Worm (Caenorhabditis elegans) whole organism, L4 larva: ENCODE results near the gene mboa-4.
"Not testable (repeated sequence)": the region's sequence is repeated elsewhere in the genome, so short reads cannot be mapped to it uniquely, and the experiment has no call there.

Experiments used
- D1046.2 ChIP-seq: fragments of 200-800 bp; sonication (Bioruptor generic); IDR thresholded peaks from 2 replicates; pipeline ENCODE4 v1.3.6; 2022; ENCODE audit warnings: missing genetic modification characterization, missing compliant biosample characterization
- F10B5.3 ChIP-seq: sonication (generic microtip); optimal IDR thresholded peaks from 2 replicates; lab custom pipeline; 2016; ENCODE audit warnings: mild to moderate bottlenecking, missing genetic modification characterization, missing compliant biosample characterization
- F26F4.8 ChIP-seq: fragments of 200-800 bp; sonication (Bioruptor generic); conservative IDR thresholded peaks from 2 replicates; pipeline ENCODE4 v1.3.6; 2022; ENCODE audit warnings: missing genetic modification characterization, missing compliant biosample characterization
- F44E2.7 ChIP-seq: fragments of 200-800 bp; sonication (Bioruptor generic); IDR thresholded peaks from 2 replicates; pipeline ENCODE4 v2.1.2; 2022; ENCODE audit warnings: missing genetic modification characterization, missing compliant biosample characterization
- T20F7.1 ChIP-seq: fragments of 200-800 bp; sonication (Bioruptor generic); optimal IDR thresholded peaks from 2 replicates; lab custom pipeline; 2018; ENCODE audit warnings: mild to moderate bottlenecking, missing genetic modification characterization, missing compliant biosample characterization
- Y48G9A.11 ChIP-seq: fragments of 200-800 bp; sonication (Bioruptor generic); IDR thresholded peaks from 2 replicates; pipeline ENCODE4 v1.3.6; 2022; ENCODE audit warnings: missing genetic modification reagents, missing genetic modification characterization, missing compliant biosample characterization
- Y75B8A.6 ChIP-seq: fragments of 200-800 bp; sonication (Bioruptor generic); IDR thresholded peaks from 2 replicates; pipeline ENCODE4 v1.3.6; 2022; ENCODE audit warnings: missing genetic modification reagents, missing genetic modification characterization, missing compliant biosample characterization
- ZK337.2 ChIP-seq: fragments of 200-800 bp; sonication (Bioruptor generic); IDR thresholded peaks from 2 replicates; pipeline ENCODE4 v1.3.6; 2022; ENCODE audit warnings: missing genetic modification reagents, missing genetic modification characterization, missing compliant biosample characterization
- ZK546.5 ChIP-seq, 2 experiments: sonication (generic microtip); optimal IDR thresholded peaks; 2 replicates each; lab custom pipeline; 2017; ENCODE audit warnings: missing biosample characterization in 2 of 2, missing genetic modification characterization in 2 of 2
- ceh-32 ChIP-seq: sonication (generic microtip); optimal IDR thresholded peaks from 2 replicates; lab custom pipeline; 2016; ENCODE audit warnings: mild to moderate bottlenecking, missing genetic modification characterization, missing compliant biosample characterization; ENCODE audit not compliant: poor library complexity
- ceh-44 ChIP-seq: fragments of 200-800 bp; sonication (Bioruptor generic); IDR thresholded peaks from 2 replicates; pipeline ENCODE4 v1.3.6; 2022; ENCODE audit warnings: missing genetic modification reagents, missing genetic modification characterization, missing compliant biosample characterization
- ctbp-1 ChIP-seq: fragments of 200-800 bp; sonication (Bioruptor generic); IDR thresholded peaks from 2 replicates; pipeline ENCODE4 v1.3.6; 2022; ENCODE audit warnings: missing genetic modification reagents, missing genetic modification characterization, missing compliant biosample characterization
- daf-12 ChIP-seq: fragments of 150-350 bp; optimal IDR thresholded peaks from 2 replicates; lab custom pipeline; 2014; ENCODE audit warnings: missing biosample characterization, missing genetic modification reagents, missing genetic modification characterization
- daf-19 ChIP-seq: fragments of 200-800 bp; sonication (Bioruptor generic); conservative IDR thresholded peaks from 2 replicates; pipeline ENCODE4 v1.3.6; 2022; ENCODE audit warnings: missing genetic modification characterization, missing compliant biosample characterization
- daf-8 ChIP-seq: fragments of 200-800 bp; sonication (Bioruptor generic); IDR thresholded peaks from 2 replicates; pipeline ENCODE4 v1.3.6; 2022; ENCODE audit warnings: missing genetic modification characterization, missing compliant biosample characterization
- dmd-8 ChIP-seq: fragments of 200-800 bp; sonication (Bioruptor generic); IDR thresholded peaks from 2 replicates; pipeline ENCODE4 v1.3.6; 2022; ENCODE audit warnings: missing genetic modification characterization, missing compliant biosample characterization
- hmg-1.1 ChIP-seq: fragments of 200-800 bp; sonication (Bioruptor generic); IDR thresholded peaks from 2 replicates; pipeline ENCODE4 v1.3.6; 2022; ENCODE audit warnings: missing genetic modification reagents, missing genetic modification characterization, missing compliant biosample characterization
- jun-1 ChIP-seq: fragments of 150-350 bp; optimal IDR thresholded peaks from 2 replicates; lab custom pipeline; 2014; ENCODE audit warnings: missing biosample characterization, missing genetic modification reagents, missing genetic modification characterization
- lin-38 ChIP-seq: fragments of 200-800 bp; sonication (Bioruptor generic); IDR thresholded peaks from 2 replicates; pipeline ENCODE4 v1.3.6; 2022; ENCODE audit warnings: missing genetic modification reagents, missing genetic modification characterization, missing compliant biosample characterization
- lir-3 ChIP-seq: sonication (generic microtip); optimal IDR thresholded peaks from 2 replicates; lab custom pipeline; 2016; ENCODE audit warnings: mild to moderate bottlenecking, missing genetic modification characterization, missing compliant biosample characterization
- madf-5 ChIP-seq, 2 experiments: fragments of 200-800 bp; sonication (Bioruptor generic); IDR thresholded peaks; 2 replicates each; pipeline ENCODE4 v1.3.6; 2022; ENCODE audit warnings: missing compliant biosample characterization in 2 of 2, missing genetic modification characterization in 2 of 2
- madf-9 ChIP-seq: fragments of 200-800 bp; sonication (Bioruptor generic); conservative IDR thresholded peaks from 2 replicates; pipeline ENCODE4 v1.3.6; 2022; ENCODE audit warnings: missing genetic modification reagents, missing genetic modification characterization, missing compliant biosample characterization
- mdt-29 ChIP-seq: fragments of 200-800 bp; sonication (Bioruptor generic); IDR thresholded peaks from 2 replicates; pipeline ENCODE4 v1.3.6; 2022; ENCODE audit warnings: missing genetic modification reagents, missing genetic modification characterization, missing compliant biosample characterization
- mes-2 ChIP-seq: sonication (generic microtip); optimal IDR thresholded peaks from 2 replicates; lab custom pipeline; 2016; ENCODE audit warnings: missing genotype, mild to moderate bottlenecking, missing genetic modification characterization, missing compliant biosample characterization; ENCODE audit not compliant: poor library complexity, severe bottlenecking
- mxl-3 ChIP-seq: fragments of 200-800 bp; sonication (Bioruptor generic); optimal IDR thresholded peaks from 2 replicates; lab custom pipeline; 2018; ENCODE audit warnings: mild to moderate bottlenecking, missing genetic modification characterization, missing compliant biosample characterization
- nhr-10 ChIP-seq: fragments of 150-350 bp; optimal IDR thresholded peaks from 2 replicates; lab custom pipeline; 2014; ENCODE audit warnings: missing biosample characterization, missing genetic modification characterization
- nhr-41 ChIP-seq: fragments of 200-800 bp; sonication (Bioruptor generic); IDR thresholded peaks from 2 replicates; pipeline ENCODE4 v1.3.6; 2022; ENCODE audit warnings: missing genetic modification reagents, missing genetic modification characterization, missing compliant biosample characterization
- nhr-42 ChIP-seq: fragments of 200-800 bp; sonication (Bioruptor generic); IDR thresholded peaks from 2 replicates; pipeline ENCODE4 v1.3.6; 2022; ENCODE audit warnings: missing genetic modification characterization, missing compliant biosample characterization
- nhr-6 ChIP-seq: fragments of 150-350 bp; optimal IDR thresholded peaks from 2 replicates; lab custom pipeline; 2014; ENCODE audit warnings: missing biosample characterization, missing genetic modification characterization
- pha-4 ChIP-seq, 2 experiments: fragments of 150-350 bp in 1 of 2; fragments of 200-800 bp in 1 of 2; sonication (Bioruptor generic) in 1 of 2; IDR thresholded peaks in 1 of 2; optimal IDR thresholded peaks in 1 of 2; 2 replicates each; pipeline versions ENCODE4 v1.3.6 to Lab custom; 2014 to 2022; ENCODE audit warnings: missing genetic modification characterization in 2 of 2, missing genetic modification reagents in 2 of 2, missing biosample characterization in 1 of 2, missing compliant biosample characterization in 1 of 2
- snpc-1.2 ChIP-seq: fragments of 200-800 bp; sonication (Bioruptor generic); IDR thresholded peaks from 2 replicates; pipeline ENCODE4 v1.3.6; 2022; ENCODE audit warnings: missing genetic modification reagents, missing genetic modification characterization, missing compliant biosample characterization
- unc-130 ChIP-seq: sonication (generic microtip); optimal IDR thresholded peaks from 2 replicates; lab custom pipeline; 2016; ENCODE audit warnings: missing genetic modification reagents, missing genetic modification characterization, missing compliant biosample characterization
- unc-39 ChIP-seq: sonication (generic microtip); optimal IDR thresholded peaks from 2 replicates; lab custom pipeline; 2017; ENCODE audit warnings: missing biosample characterization, missing genetic modification characterization
- unc-62 ChIP-seq, 3 experiments: fragments of 150-350 bp in 1 of 3; sonication (generic microtip); optimal IDR thresholded peaks in 2 of 3; peaks in 1 of 3; 1 replicate in 1 of 3; 2 replicates in 2 of 3; lab custom pipeline; 2014 to 2017; ENCODE audit warnings: missing biosample characterization in 3 of 3, missing genetic modification characterization in 3 of 3, missing genetic modification reagents in 3 of 3, missing genotype in 1 of 3
- vab-7 ChIP-seq: fragments of 200-800 bp; sonication (Bioruptor generic); IDR thresholded peaks from 2 replicates; pipeline ENCODE4 v1.3.6; 2022; ENCODE audit warnings: missing genetic modification reagents, missing genetic modification characterization, missing compliant biosample characterization
- zfp-3 ChIP-seq: fragments of 200-800 bp; sonication (Bioruptor generic); conservative IDR thresholded peaks from 2 replicates; pipeline ENCODE4 v1.3.6; 2022; ENCODE audit warnings: missing genetic modification reagents, missing genetic modification characterization, missing compliant biosample characterization
- ztf-7 ChIP-seq: fragments of 150-350 bp; optimal IDR thresholded peaks from 2 replicates; lab custom pipeline; 2014; ENCODE audit warnings: missing biosample characterization, missing genetic modification characterization

mboa-4 gene

DNA sequence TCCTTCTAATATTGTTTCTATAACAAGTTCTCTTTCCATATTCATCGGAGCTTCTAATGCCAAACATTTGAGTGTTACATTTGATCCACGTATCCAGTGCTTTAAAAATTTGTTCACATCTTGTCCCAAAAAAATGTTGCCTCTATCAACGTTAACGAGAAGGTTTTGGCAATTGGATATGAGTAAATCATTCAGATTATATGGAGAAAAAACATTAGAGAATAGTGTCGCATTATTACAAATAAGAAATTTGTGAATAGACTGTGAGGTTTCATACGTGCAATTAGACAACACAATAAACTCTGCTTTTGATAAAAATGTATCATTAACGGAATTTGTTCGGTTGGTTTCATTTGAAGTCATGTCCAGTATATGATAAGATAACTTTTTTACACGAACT lies at the start of gene mboa-4:
TSS of gene mboa-4 (minus strand) at position 101 of the 400 bp plus-strand sequence.
- TF ChIP-seq madf-5 (GFP tag; IDR thresholded peaks at IDR 0.05; lab: Robert Waterston, UW): no peak
- TF ChIP-seq lir-3 (tag; lab: Kevin White, UChicago): no peak
- TF ChIP-seq unc-39 (tag; lab: Kevin White, UChicago): no peak
- TF ChIP-seq nhr-10: no peak
- no peak for TF ChIP-seq nhr-41 (GFP tag; lab: Robert Waterston, UW)
- TF ChIP-seq nhr-6: no peak
- no peak for TF ChIP-seq F26F4.8
- no peak for TF ChIP-seq ceh-32 (tag; lab: Kevin White, UChicago)
- TF ChIP-seq unc-62 (GFP tag; optimal IDR thresholded peaks at IDR 0.05 in 1 of 2; lab: Kevin White, UChicago): no peak
- TF ChIP-seq unc-62 (tag; optimal IDR thresholded peaks at IDR 0.05; lab: Kevin White, UChicago): no peak
- no peak for TF ChIP-seq F10B5.3
- TF ChIP-seq daf-8: no peak
- TF ChIP-seq ztf-7 (tag; lab: Kevin White, UChicago): no peak
- no peak for TF ChIP-seq Y75B8A.6 (GFP tag; lab: Robert Waterston, UW)
- TF ChIP-seq daf-19 (GFP tag; lab: Robert Waterston, UW): no peak
- no peak for TF ChIP-seq ZK546.5 (tag; optimal IDR thresholded peaks at IDR 0.05; lab: Kevin White, UChicago)
- TF ChIP-seq T20F7.1: no peak
- no peak for TF ChIP-seq mdt-29 (GFP tag; lab: Robert Waterston, UW)
- TF ChIP-seq, all 104 proteins: peak for 0

DNA sequence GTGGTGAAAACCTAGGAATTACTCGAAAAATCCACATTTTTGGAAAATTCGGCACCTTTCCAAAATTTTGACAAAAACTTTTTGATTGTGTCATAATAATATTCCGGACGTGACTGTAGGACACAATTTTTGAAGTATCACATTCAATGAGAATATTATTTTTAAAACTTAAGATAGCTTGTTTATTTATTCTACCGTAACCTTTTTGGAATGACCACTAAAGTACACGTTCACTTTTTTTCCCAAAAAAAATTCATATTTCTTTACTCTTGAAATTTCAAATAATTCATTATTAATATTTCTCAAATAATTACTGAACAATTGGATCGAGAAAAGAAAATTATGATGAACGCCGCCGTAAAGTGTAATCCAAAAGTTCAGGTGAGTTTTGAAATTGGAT lies 47.4 kb upstream of the mboa-4 start, which contains the start of gene R07H5.9:
TSS of gene R07H5.9 (plus strand) at position 301 of the 400 bp plus-strand sequence.
- no peak for TF ChIP-seq pha-4 (GFP tag; IDR thresholded peaks at IDR 0.05; lab: Robert Waterston, UW)
- TF ChIP-seq pha-4 (tag; optimal IDR thresholded peaks at IDR 0.05; lab: Kevin White, UChicago): no peak
- no peak for TF ChIP-seq unc-130 (GFP tag; lab: Kevin White, UChicago)
- TF ChIP-seq daf-12: no peak
- no peak for TF ChIP-seq Y48G9A.11
- TF ChIP-seq jun-1: no peak
- no peak for TF ChIP-seq madf-5 (GFP tag; IDR thresholded peaks at IDR 0.05; lab: Robert Waterston, UW)
- TF ChIP-seq mxl-3 (GFP tag; lab: Kevin White, UChicago): no peak
- TF ChIP-seq nhr-6: no peak

DNA sequence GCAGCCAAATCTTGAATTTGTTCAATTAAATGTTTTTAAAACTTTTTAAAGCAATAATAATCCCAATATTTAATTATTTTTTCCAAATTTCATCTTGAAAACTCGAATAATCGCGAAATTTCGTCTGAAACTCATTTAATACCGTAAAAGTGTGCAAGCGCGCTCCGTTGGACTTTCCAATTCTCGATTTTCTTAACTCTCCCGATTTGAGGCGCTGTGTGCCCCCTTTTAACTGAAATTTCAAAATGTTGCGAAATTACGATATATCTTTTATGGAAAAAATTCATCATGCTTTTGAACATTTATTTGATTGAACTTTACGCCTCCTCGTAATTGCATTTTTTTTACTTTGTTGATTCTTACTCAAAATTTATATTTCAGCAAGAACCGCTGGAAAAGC lies 42.6 kb upstream of the mboa-4 start, which contains the start of gene R07H5.11:
TSS of gene R07H5.11 (plus strand) at position 380 of the 400 bp plus-strand sequence.
- peak; percentile 56 for TF ChIP-seq lin-38 (GFP tag; lab: Robert Waterston, UW)

ce11 chrIV:11200682-11201081 lies 40.9 kb upstream of the mboa-4 start:
- TF ChIP-seq ceh-44 (GFP tag; lab: Robert Waterston, UW) (0 out of 2 replicates have a peak, but pooled peaks have one; percentile 21), lin-38 (GFP tag; lab: Robert Waterston, UW) (peak; percentile 86), vab-7 (GFP tag; lab: Robert Waterston, UW) (0 out of 2 replicates have a peak, but pooled peaks have one; percentile 56)

- peak; percentile 92 for TF ChIP-seq lin-38 (GFP tag; lab: Robert Waterston, UW)
- peak; percentile 65 for TF ChIP-seq vab-7 (GFP tag; lab: Robert Waterston, UW)
- TF ChIP-seq mes-2 (tag; lab: Kevin White, UChicago): peak; percentile 37
- 0 out of 2 replicates have a peak, but pooled peaks have one; percentile 36 for TF ChIP-seq madf-9
These were observed 39.2 kb upstream of the mboa-4 start, which contains the start of gene R07H5.16 for ce11 chrIV:11198983-11199382. Gene R07H5.16 (plus strand): TSS chrIV:11199330.

DNA sequence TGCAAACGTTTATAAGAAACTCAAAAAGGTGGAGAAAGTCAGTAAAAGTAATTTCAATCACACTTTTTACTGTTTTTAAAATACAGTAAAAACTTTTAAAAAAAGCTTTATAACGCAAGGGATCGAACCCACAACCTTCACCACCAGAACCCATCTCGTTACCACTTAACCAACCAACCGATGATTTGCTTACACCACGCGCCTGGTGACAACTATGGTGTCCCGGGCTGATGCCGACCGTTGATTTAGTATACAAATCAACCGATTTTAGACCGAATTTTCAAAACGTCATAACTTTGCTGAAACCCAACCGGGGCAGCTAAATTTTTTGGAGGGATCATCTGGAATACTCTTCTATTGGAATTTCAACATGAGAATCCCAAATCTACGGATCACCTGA lies 37.1 kb upstream of the mboa-4 start:
- TF ChIP-seq F26F4.8: peak; percentile 79
- peak; percentile 80 for TF ChIP-seq snpc-1.2
- TF ChIP-seq pha-4 (GFP tag; IDR thresholded peaks at IDR 0.05; lab: Robert Waterston, UW): peak; percentile 70; the same call in 1 of the 2 replicates
- not testable (repeated sequence) for TF ChIP-seq pha-4 (tag; optimal IDR thresholded peaks at IDR 0.05; lab: Kevin White, UChicago)
- TF ChIP-seq ctbp-1 (GFP tag; lab: Robert Waterston, UW): peak; percentile 62; the same call in 1 of the 2 replicates
- peak; percentile 78 for TF ChIP-seq vab-7 (GFP tag; lab: Robert Waterston, UW)
- TF ChIP-seq ZK337.2 (GFP tag; lab: Robert Waterston, UW): peak; percentile 73
- peak; percentile 66; the same call in 1 of the 2 replicates for TF ChIP-seq zfp-3 (GFP tag; lab: Robert Waterston, UW)
- TF ChIP-seq nhr-41 (GFP tag; lab: Robert Waterston, UW): 0 out of 2 replicates have a peak, but pooled peaks have one; percentile 60
- TF ChIP-seq D1046.2 (GFP tag; lab: Robert Waterston, UW): peak; percentile 66; the same call in 1 of the 2 replicates
- TF ChIP-seq dmd-8 (GFP tag; lab: Robert Waterston, UW): peak; percentile 76
- TF ChIP-seq madf-5 (GFP tag; IDR thresholded peaks at IDR 0.05; lab: Robert Waterston, UW): 0 out of 4 replicates have a peak, but pooled peaks of 1 of the 2 experiments have one; percentile 50
- peak; percentile 58; the same call in 1 of the 2 replicates for TF ChIP-seq F44E2.7
- peak; percentile 71 for TF ChIP-seq hmg-1.1 (GFP tag; lab: Robert Waterston, UW)
- 0 out of 2 replicates have a peak, but pooled peaks have one; percentile 32 for TF ChIP-seq nhr-42 (GFP tag; lab: Robert Waterston, UW)
